Fruit fly (Drosophila melanogaster) whole organism, embryonic: Measurements from ENCODE around the gene nAChRalpha6.

Experiments used
- Abd-B ChIP-seq: fragments of 200-800 bp; sonication (Bioruptor generic); optimal IDR thresholded peaks from 2 replicates; lab custom pipeline; 2018; ENCODE audit warnings: missing biosample characterization, mild to moderate bottlenecking, missing genetic modification characterization, moderate library complexity
- Atf-2 ChIP-seq: fragments of 200-800 bp; sonication (Bioruptor generic); optimal IDR thresholded peaks from 2 replicates; lab custom pipeline; 2016; ENCODE audit warnings: missing biosample characterization, missing genetic modification characterization
- BtbVII ChIP-seq: fragments of 200-800 bp; sonication (Bioruptor generic); optimal IDR thresholded peaks from 3 replicates; lab custom pipeline; 2017; ENCODE audit warnings: missing biosample characterization, mild to moderate bottlenecking, missing genetic modification characterization
- CG10366 ChIP-seq: fragments of 200-800 bp; sonication (Bioruptor generic); IDR thresholded peaks from 2 replicates; pipeline ENCODE4 v1.3.6; 2022; ENCODE audit warnings: missing biosample characterization, missing genetic modification characterization
- CG10543 ChIP-seq: fragments of 200-800 bp; sonication (Bioruptor generic); optimal IDR thresholded peaks from 3 replicates; lab custom pipeline; 2017; ENCODE audit warnings: missing biosample characterization, mild to moderate bottlenecking, missing genetic modification characterization, moderate library complexity
- CG1233 ChIP-seq: fragments of 200-800 bp; sonication (Bioruptor generic); optimal IDR thresholded peaks from 4 replicates; lab custom pipeline; 2018; ENCODE audit warnings: missing biosample characterization, mild to moderate bottlenecking, missing genetic modification characterization
- CG14710 ChIP-seq: fragments of 200-800 bp; sonication (Bioruptor generic); optimal IDR thresholded peaks from 3 replicates; lab custom pipeline; 2019; ENCODE audit warnings: missing biosample characterization, mild to moderate bottlenecking, missing genetic modification characterization, moderate library complexity
- CG15479 ChIP-seq: fragments of 200-800 bp; sonication (Bioruptor generic); optimal IDR thresholded peaks from 3 replicates; lab custom pipeline; 2019; ENCODE audit warnings: missing biosample characterization, mild to moderate bottlenecking, missing genetic modification characterization, moderate library complexity
- CG17612 ChIP-seq: fragments of 200-800 bp; sonication (Bioruptor generic); IDR thresholded peaks from 2 replicates; pipeline ENCODE4 v1.3.6; 2022; ENCODE audit warnings: missing biosample characterization, missing genetic modification characterization
- CG17829 ChIP-seq: fragments of 200-800 bp; optimal IDR thresholded peaks from 2 replicates; lab custom pipeline; 2019; ENCODE audit warnings: missing biosample characterization, mild to moderate bottlenecking, missing genetic modification characterization, moderate library complexity
- CG17912 ChIP-seq: fragments of 200-800 bp; sonication (Bioruptor generic); optimal IDR thresholded peaks from 2 replicates; lab custom pipeline; 2018; ENCODE audit warnings: missing biosample characterization, mild to moderate bottlenecking, missing genetic modification characterization
- CG18011 ChIP-seq: fragments of 200-800 bp; sonication (Bioruptor generic); optimal IDR thresholded peaks from 2 replicates; lab custom pipeline; 2017; ENCODE audit warnings: missing biosample characterization, missing genetic modification characterization, mild to moderate bottlenecking, moderate library complexity, missing genotype
- CG2678 ChIP-seq: fragments of 200-800 bp; sonication (Bioruptor generic); optimal IDR thresholded peaks from 3 replicates; lab custom pipeline; 2019; ENCODE audit warnings: missing biosample characterization, mild to moderate bottlenecking, missing genetic modification characterization, moderate library complexity
- CG33557 ChIP-seq: fragments of 200-800 bp; sonication (Bioruptor generic); optimal IDR thresholded peaks from 2 replicates; lab custom pipeline; 2019; ENCODE audit warnings: missing biosample characterization, mild to moderate bottlenecking, missing genetic modification characterization, moderate library complexity
- CG4424 ChIP-seq: fragments of 200-800 bp; sonication (Bioruptor generic); optimal IDR thresholded peaks from 3 replicates; lab custom pipeline; 2016; ENCODE audit warnings: missing biosample characterization, missing genetic modification characterization
- CG6654 ChIP-seq: fragments of 200-800 bp; sonication (Bioruptor generic); optimal IDR thresholded peaks from 2 replicates; lab custom pipeline; 2017; ENCODE audit warnings: missing biosample characterization, mild to moderate bottlenecking, missing genetic modification characterization
- Chrac-16 ChIP-seq: fragments of 200-800 bp; sonication (Bioruptor generic); optimal IDR thresholded peaks from 3 replicates; lab custom pipeline; 2016; ENCODE audit warnings: missing biosample characterization, missing genetic modification characterization
- CoRest ChIP-seq: fragments of 200-800 bp; sonication (Bioruptor generic); optimal IDR thresholded peaks from 3 replicates; lab custom pipeline; 2018; ENCODE audit warnings: missing biosample characterization, mild to moderate bottlenecking, missing genetic modification characterization, moderate library complexity
- Dp ChIP-seq: fragments of 200-800 bp; sonication (Bioruptor generic); optimal IDR thresholded peaks from 2 replicates; lab custom pipeline; 2018; ENCODE audit warnings: missing biosample characterization, mild to moderate bottlenecking, missing genetic modification characterization, moderate library complexity
- Fer3 ChIP-seq: fragments of 200-800 bp; sonication (Bioruptor generic); optimal IDR thresholded peaks from 2 replicates; lab custom pipeline; 2018; ENCODE audit warnings: missing biosample characterization, mild to moderate bottlenecking, missing genetic modification characterization, moderate library complexity
- GATAe ChIP-seq: fragments of 200-800 bp; sonication (Bioruptor generic); conservative IDR thresholded peaks from 2 replicates; pipeline ENCODE4 v1.3.6; 2022; ENCODE audit warnings: missing biosample characterization, missing genetic modification characterization
- Gsc ChIP-seq: fragments of 200-800 bp; sonication (Bioruptor generic); IDR thresholded peaks from 2 replicates; pipeline ENCODE4 v1.3.6; 2022; ENCODE audit warnings: missing biosample characterization, missing genetic modification characterization
- Meics ChIP-seq: fragments of 200-800 bp; sonication (Bioruptor generic); optimal IDR thresholded peaks from 2 replicates; lab custom pipeline; 2017; ENCODE audit warnings: missing biosample characterization, mild to moderate bottlenecking, missing genetic modification characterization
- NC2β ChIP-seq: fragments of 200-800 bp; sonication (Bioruptor generic); optimal IDR thresholded peaks from 2 replicates; lab custom pipeline; 2016; ENCODE audit warnings: missing biosample characterization, missing genetic modification characterization
- Ravus ChIP-seq: fragments of 200-800 bp; sonication (Bioruptor generic); IDR thresholded peaks from 2 replicates; pipeline ENCODE4 v1.3.6; 2022; ENCODE audit warnings: missing biosample characterization, missing genetic modification characterization
- Xrp1 ChIP-seq: fragments of 200-800 bp; sonication (Bioruptor generic); IDR thresholded peaks from 2 replicates; pipeline ENCODE4 v1.3.6; 2022; ENCODE audit warnings: missing biosample characterization, missing genetic modification characterization
- bigmax ChIP-seq: fragments of 200-800 bp; sonication (Bioruptor generic); optimal IDR thresholded peaks from 2 replicates; lab custom pipeline; 2018; ENCODE audit warnings: missing biosample characterization, mild to moderate bottlenecking, missing genetic modification characterization
- bowl ChIP-seq: fragments of 200-800 bp; sonication (Bioruptor generic); IDR thresholded peaks from 2 replicates; pipeline ENCODE4 v1.3.6; 2022; ENCODE audit warnings: missing biosample characterization, missing genetic modification characterization
- crol ChIP-seq: fragments of 200-800 bp; sonication (Bioruptor generic); IDR thresholded peaks from 2 replicates; pipeline ENCODE4 v1.3.6; 2022; ENCODE audit warnings: missing biosample characterization, missing genetic modification characterization
- dmrt99B ChIP-seq: fragments of 200-800 bp; sonication (Bioruptor generic); optimal IDR thresholded peaks from 2 replicates; lab custom pipeline; 2018; ENCODE audit warnings: missing biosample characterization, mild to moderate bottlenecking, missing genetic modification characterization, moderate library complexity
- en ChIP-seq: fragments of 200-800 bp; sonication (Bioruptor generic); optimal IDR thresholded peaks from 2 replicates; lab custom pipeline; 2016; ENCODE audit warnings: missing biosample characterization, missing genetic modification characterization
- fd102C ChIP-seq: fragments of 200-800 bp; sonication (Bioruptor generic); optimal IDR thresholded peaks from 2 replicates; lab custom pipeline; 2018; ENCODE audit warnings: missing biosample characterization, mild to moderate bottlenecking, missing genetic modification characterization, moderate library complexity
- grn ChIP-seq: fragments of 200-800 bp; sonication (Bioruptor generic); optimal IDR thresholded peaks from 3 replicates; lab custom pipeline; 2017; ENCODE audit warnings: missing biosample characterization, missing genetic modification characterization
- kah ChIP-seq: fragments of 200-800 bp; sonication (Bioruptor generic); optimal IDR thresholded peaks from 2 replicates; lab custom pipeline; 2018; ENCODE audit warnings: missing biosample characterization, mild to moderate bottlenecking, missing genetic modification characterization
- maf-S ChIP-seq: fragments of 200-800 bp; sonication (Bioruptor generic); optimal IDR thresholded peaks from 2 replicates; lab custom pipeline; 2016; ENCODE audit warnings: missing biosample characterization, missing genetic modification characterization
- mam ChIP-seq: fragments of 200-800 bp; sonication (Bioruptor generic); optimal IDR thresholded peaks from 3 replicates; lab custom pipeline; 2016; ENCODE audit warnings: missing biosample characterization, missing genetic modification characterization
- nom ChIP-seq: fragments of 200-800 bp; sonication (Bioruptor generic); optimal IDR thresholded peaks from 2 replicates; lab custom pipeline; 2017; ENCODE audit warnings: missing biosample characterization, missing genetic modification characterization, mild to moderate bottlenecking, moderate library complexity, missing genetic modification reagents
- odd ChIP-seq: fragments of 200-800 bp; sonication (Bioruptor generic); optimal IDR thresholded peaks from 2 replicates; lab custom pipeline; 2017; ENCODE audit warnings: missing biosample characterization, mild to moderate bottlenecking, missing genetic modification characterization
- pb ChIP-seq: fragments of 200-800 bp; sonication (Bioruptor generic); optimal IDR thresholded peaks from 3 replicates; lab custom pipeline; 2016; ENCODE audit warnings: missing biosample characterization, missing genetic modification characterization
- repo ChIP-seq: fragments of 200-800 bp; sonication (Bioruptor generic); optimal IDR thresholded peaks from 2 replicates; lab custom pipeline; 2016; ENCODE audit warnings: missing biosample characterization, missing genetic modification characterization
- salm ChIP-seq: fragments of 200-800 bp; sonication (Bioruptor generic); optimal IDR thresholded peaks from 2 replicates; lab custom pipeline; 2018; ENCODE audit warnings: missing biosample characterization, mild to moderate bottlenecking, missing genetic modification characterization
- sc ChIP-seq, 3 experiments: fragments of >200 bp in 2 of 3; fragments of 200-800 bp in 1 of 3; sonication (Bioruptor generic) in 1 of 3; optimal IDR thresholded peaks; 2 replicates in 2 of 3; 3 replicates in 1 of 3; lab custom pipeline; 2017; ENCODE audit warnings: mild to moderate bottlenecking in 1 of 3, missing biosample characterization in 1 of 3, missing genetic modification characterization in 1 of 3, missing genetic modification reagents in 1 of 3
- sens-2 ChIP-seq: fragments of 200-800 bp; sonication (Bioruptor generic); IDR thresholded peaks from 2 replicates; pipeline ENCODE4 v1.3.6; 2022; ENCODE audit warnings: missing biosample characterization, missing genetic modification characterization
- sima ChIP-seq: fragments of 200-800 bp; sonication (Bioruptor generic); optimal IDR thresholded peaks from 2 replicates; lab custom pipeline; 2016; ENCODE audit warnings: missing biosample characterization, missing genetic modification characterization
- sisA ChIP-seq: fragments of 200-800 bp; sonication (Bioruptor generic); IDR thresholded peaks from 2 replicates; pipeline ENCODE4 v1.3.6; 2022; ENCODE audit warnings: missing biosample characterization, missing genetic modification characterization
- sna ChIP-seq: fragments of 200-800 bp; sonication (Bioruptor generic); IDR thresholded peaks from 2 replicates; pipeline ENCODE4 v1.3.6; 2022; ENCODE audit warnings: missing biosample characterization, missing genetic modification characterization; ENCODE audit not compliant: partially characterized antibody
- sr ChIP-seq: fragments of 200-800 bp; sonication (Bioruptor generic); IDR thresholded peaks from 3 replicates; pipeline ENCODE4 v1.3.6; 2022; ENCODE audit warnings: missing biosample characterization, missing genetic modification characterization
- usp ChIP-seq: fragments of >200 bp; optimal IDR thresholded peaks from 2 replicates; lab custom pipeline; 2017; ENCODE audit warnings: missing biosample characterization, missing genetic modification characterization
- yki ChIP-seq: fragments of >200 bp; optimal IDR thresholded peaks from 3 replicates; lab custom pipeline; 2018
- z ChIP-seq: fragments of 200-800 bp; sonication (Bioruptor generic); IDR thresholded peaks from 3 replicates; pipeline ENCODE4 v1.3.6; 2022; ENCODE audit warnings: missing biosample characterization, missing genetic modification characterization
- zen2 ChIP-seq: fragments of 200-800 bp; sonication (Bioruptor generic); IDR thresholded peaks from 3 replicates; pipeline ENCODE4 v1.3.6; 2022; ENCODE audit warnings: missing biosample characterization, missing genetic modification characterization; ENCODE audit not compliant: partially characterized antibody

nAChRalpha6 gene

DNA sequence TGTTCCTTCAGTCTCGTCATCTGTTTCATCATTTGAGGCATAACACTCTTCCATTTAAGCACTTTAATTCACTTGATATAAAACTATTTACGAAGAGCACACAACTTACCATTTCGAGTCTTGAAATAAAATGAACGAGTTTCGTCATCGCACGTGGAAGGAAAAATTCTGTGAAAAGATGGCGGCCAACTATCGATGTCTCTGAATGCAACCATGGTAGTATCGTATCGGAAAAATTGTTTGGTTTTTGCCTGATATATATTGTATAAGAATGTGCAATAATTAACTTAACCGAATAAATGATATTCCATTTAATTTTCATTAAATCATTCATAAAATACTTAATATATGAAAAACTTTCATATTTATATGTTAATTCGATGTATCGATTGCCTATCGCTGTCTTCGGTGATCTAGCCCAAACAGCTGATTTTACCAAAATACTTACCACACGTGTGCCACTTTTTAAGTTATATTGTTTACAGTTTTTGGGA, 8.9 kb upstream of the nAChRalpha6 start, which contains the start of gene Bka (continued):
- TF ChIP-seq Ravus (GFP tag; lab: Robert Waterston, UW) (no peak), sima (GFP tag; lab: Kevin White, UChicago) (no peak), Chrac-16 (GFP tag; lab: Kevin White, UChicago) (no peak), z (GFP tag; lab: Robert Waterston, UW) (no peak), BtbVII (GFP tag; lab: Kevin White, UChicago) (peak; percentile 48), CG15479 (GFP tag; lab: Kevin White, UChicago) (peak; percentile 20), CG10543 (GFP tag; lab: Kevin White, UChicago) (peak; percentile 77), dmrt99B (no peak), Dp (GFP tag; lab: Kevin White, UChicago) (peak; percentile 68), CG17829 (peak; percentile 73), bowl (GFP tag; lab: Robert Waterston, UW) (no peak), sisA (GFP tag; lab: Robert Waterston, UW) (no peak), crol (no peak), bigmax (GFP tag; lab: Kevin White, UChicago) (peak; percentile 8), CG6654 (GFP tag; lab: Kevin White, UChicago) (no peak), Abd-B (GFP tag; lab: Kevin White, UChicago) (no peak), Atf-2 (GFP tag; lab: Kevin White, UChicago) (no peak), kah (GFP tag; lab: Kevin White, UChicago) (peak; percentile 45), Fer3 (tag; lab: Kevin White, UChicago) (peak; percentile 47), CG17612 (GFP tag; lab: Robert Waterston, UW) (no peak), nom (GFP tag; lab: Kevin White, UChicago) (peak; percentile 53), sc (optimal IDR thresholded peaks at IDR 0.05; lab: Kevin White, UChicago) (no peak), sc (GFP tag; optimal IDR thresholded peaks at IDR 0.05; lab: Kevin White, UChicago) (peak; percentile 43), CG10366 (GFP tag; lab: Robert Waterston, UW) (no peak), CG14710 (peak; percentile 91), NC2β (GFP tag; lab: Kevin White, UChicago) (peak; percentile 55), CG33557 (GFP tag; lab: Kevin White, UChicago) (peak; percentile 68), Xrp1 (GFP tag; lab: Robert Waterston, UW) (no peak), CG2678 (peak; percentile 61), GATAe (no peak), usp (no peak), zen2 (GFP tag; lab: Robert Waterston, UW) (peak; percentile 92), CG17912 (GFP tag; lab: Kevin White, UChicago) (no peak), salm (no peak), pb (GFP tag; lab: Kevin White, UChicago) (no peak), sr (no peak), fd102C (GFP tag; lab: Kevin White, UChicago) (no peak), yki (lab: Kevin White, UChicago) (no peak), CoRest (peak; percentile 61), mam (GFP tag; lab: Kevin White, UChicago) (no peak), grn (no peak), CG4424 (GFP tag; lab: Kevin White, UChicago) (peak; percentile 31), odd (GFP tag; lab: Kevin White, UChicago) (peak; percentile 73), en (GFP tag; lab: Kevin White, UChicago) (no peak), Meics (GFP tag; lab: Kevin White, UChicago) (peak; percentile 69), CG1233 (GFP tag; lab: Kevin White, UChicago) (peak; percentile 64), repo (GFP tag; lab: Kevin White, UChicago) (no peak), maf-S (GFP tag; lab: Kevin White, UChicago) (no peak), sna (peak; percentile 99), sens-2 (GFP tag; lab: Robert Waterston, UW) (no peak), Gsc (GFP tag; lab: Robert Waterston, UW) (no peak), CG18011 (GFP tag; lab: Kevin White, UChicago) (peak; percentile 22)
